Fruit fly (Drosophila melanogaster) whole organism, embryonic: ENCODE data around the gene CG5861.
A peak's percentile ranks its signal among the peaks of the same experiment; 100 is the strongest.

ENCODE experiments used
- Bdp1 ChIP-seq: fragments of 200-800 bp; sonication (Bioruptor generic); optimal IDR thresholded peaks from 3 replicates; lab custom pipeline; 2016; ENCODE audit warnings: missing biosample characterization, missing genetic modification characterization
- Blimp-1 ChIP-seq: fragments of 200-800 bp; sonication (Bioruptor generic); optimal IDR thresholded peaks from 3 replicates; lab custom pipeline; 2018; ENCODE audit warnings: missing biosample characterization, missing genetic modification characterization, mild to moderate bottlenecking, moderate library complexity, missing genetic modification reagents
- Bteb2 ChIP-seq: fragments of 200-800 bp; sonication (Bioruptor generic); optimal IDR thresholded peaks from 2 replicates; lab custom pipeline; 2016; ENCODE audit warnings: missing biosample characterization, missing genetic modification characterization
- CG10462 ChIP-seq: fragments of 200-800 bp; sonication (Bioruptor generic); optimal IDR thresholded peaks from 2 replicates; lab custom pipeline; 2016; ENCODE audit warnings: missing biosample characterization, missing genetic modification characterization
- CG11085 ChIP-seq: fragments of 200-800 bp; sonication (Bioruptor generic); IDR thresholded peaks from 2 replicates; pipeline ENCODE4 v1.3.6; 2022; ENCODE audit warnings: missing biosample characterization, missing genetic modification characterization
- CG12104 ChIP-seq: fragments of 200-800 bp; sonication (Bioruptor generic); optimal IDR thresholded peaks from 3 replicates; lab custom pipeline; 2016; ENCODE audit warnings: missing biosample characterization, missing genetic modification characterization
- CG12219 ChIP-seq: fragments of 200-800 bp; sonication (Bioruptor generic); optimal IDR thresholded peaks from 3 replicates; lab custom pipeline; 2018; ENCODE audit warnings: missing biosample characterization, mild to moderate bottlenecking, missing genetic modification characterization
- CG12744 ChIP-seq: fragments of 200-800 bp; sonication (Bioruptor generic); optimal IDR thresholded peaks from 2 replicates; lab custom pipeline; 2016; ENCODE audit warnings: missing biosample characterization, missing genetic modification characterization
- CG13296 ChIP-seq: fragments of 200-800 bp; sonication (Bioruptor generic); optimal IDR thresholded peaks from 3 replicates; lab custom pipeline; 2018; ENCODE audit warnings: missing biosample characterization, mild to moderate bottlenecking, missing genetic modification characterization
- CG1603 ChIP-seq: fragments of 200-800 bp; sonication (Bioruptor generic); optimal IDR thresholded peaks from 2 replicates; lab custom pipeline; 2019; ENCODE audit warnings: missing biosample characterization, mild to moderate bottlenecking, missing genetic modification characterization, moderate library complexity
- CG16813 ChIP-seq: fragments of 200-800 bp; sonication (Bioruptor generic); IDR thresholded peaks from 3 replicates; pipeline ENCODE4 v1.3.6; 2022; ENCODE audit warnings: missing biosample characterization, missing genetic modification characterization; ENCODE audit not compliant: partially characterized antibody
- CG17385 ChIP-seq: fragments of 200-800 bp; sonication (Bioruptor generic); optimal IDR thresholded peaks from 3 replicates; lab custom pipeline; 2018; ENCODE audit warnings: missing biosample characterization, mild to moderate bottlenecking, missing genetic modification characterization
- CG3163 ChIP-seq: fragments of 200-800 bp; sonication (Bioruptor generic); optimal IDR thresholded peaks from 3 replicates; lab custom pipeline; 2016; ENCODE audit warnings: missing biosample characterization, missing genetic modification characterization
- CG32772 ChIP-seq: fragments of 200-800 bp; sonication (Bioruptor generic); IDR thresholded peaks from 2 replicates; pipeline ENCODE4 v1.3.6; 2022; ENCODE audit warnings: missing biosample characterization, missing genetic modification characterization
- CG42726 ChIP-seq: fragments of 200-800 bp; sonication (Bioruptor generic); IDR thresholded peaks from 2 replicates; pipeline ENCODE4 v1.3.6; 2022; ENCODE audit warnings: missing biosample characterization, missing genetic modification characterization; ENCODE audit not compliant: partially characterized antibody
- CG4617 ChIP-seq: fragments of 200-800 bp; sonication (Bioruptor generic); optimal IDR thresholded peaks from 3 replicates; lab custom pipeline; 2016; ENCODE audit warnings: missing biosample characterization, missing genetic modification characterization, borderline replicate concordance
- CG6683 ChIP-seq: fragments of 200-800 bp; sonication (Bioruptor generic); optimal IDR thresholded peaks from 2 replicates; lab custom pipeline; 2017; ENCODE audit warnings: missing biosample characterization, mild to moderate bottlenecking, missing genetic modification characterization, missing genetic modification reagents
- CG8089 ChIP-seq: fragments of 200-800 bp; sonication (Bioruptor generic); optimal IDR thresholded peaks from 3 replicates; lab custom pipeline; 2016; ENCODE audit warnings: missing biosample characterization, missing genetic modification characterization
- CTCF ChIP-seq: fragments of 200-800 bp; sonication (Bioruptor generic); optimal IDR thresholded peaks from 2 replicates; lab custom pipeline; 2017; ENCODE audit warnings: missing biosample characterization, mild to moderate bottlenecking, missing genetic modification characterization, moderate library complexity
- CkIIα-i1 ChIP-seq: fragments of 200-800 bp; sonication (Bioruptor generic); IDR thresholded peaks from 2 replicates; pipeline ENCODE4 v1.3.6; 2022; ENCODE audit warnings: missing biosample characterization, missing genetic modification characterization
- Dp ChIP-seq: fragments of 200-800 bp; sonication (Bioruptor generic); optimal IDR thresholded peaks from 2 replicates; lab custom pipeline; 2018; ENCODE audit warnings: missing biosample characterization, mild to moderate bottlenecking, missing genetic modification characterization, moderate library complexity
- Ets65A ChIP-seq: fragments of 200-800 bp; sonication (Bioruptor generic); peaks from one replicate; lab custom pipeline; 2016; ENCODE audit warnings: missing biosample characterization, missing genetic modification characterization
- Ets97D ChIP-seq: fragments of 200-800 bp; sonication (Bioruptor generic); optimal IDR thresholded peaks from 3 replicates; lab custom pipeline; 2016; ENCODE audit warnings: missing biosample characterization, missing genetic modification characterization
- Gsc ChIP-seq: fragments of 200-800 bp; sonication (Bioruptor generic); IDR thresholded peaks from 2 replicates; pipeline ENCODE4 v1.3.6; 2022; ENCODE audit warnings: missing biosample characterization, missing genetic modification characterization
- HLH54F ChIP-seq: fragments of 200-800 bp; sonication (Bioruptor generic); optimal IDR thresholded peaks from 3 replicates; lab custom pipeline; 2016; ENCODE audit warnings: missing biosample characterization, missing genetic modification characterization
- Hr39 ChIP-seq: fragments of >200 bp; optimal IDR thresholded peaks from 2 replicates; lab custom pipeline; 2017
- Hr51 ChIP-seq, 2 experiments: fragments of 200-800 bp; sonication (Bioruptor generic); optimal IDR thresholded peaks; 2 replicates in 1 of 2; 3 replicates in 1 of 2; lab custom pipeline; 2016 to 2018; ENCODE audit warnings: missing biosample characterization in 2 of 2, missing genetic modification characterization in 2 of 2, mild to moderate bottlenecking in 1 of 2, moderate library complexity in 1 of 2
- Mrtf ChIP-seq: fragments of 200-800 bp; sonication (Bioruptor generic); IDR thresholded peaks from 3 replicates; pipeline ENCODE4 v1.3.6; 2022; ENCODE audit warnings: missing biosample characterization, missing genetic modification characterization
- Oli ChIP-seq: fragments of 200-800 bp; sonication (Bioruptor generic); optimal IDR thresholded peaks from 2 replicates; lab custom pipeline; 2018; ENCODE audit warnings: missing biosample characterization, mild to moderate bottlenecking, missing genetic modification characterization, moderate library complexity
- Scr ChIP-seq: fragments of 200-800 bp; sonication (Bioruptor generic); IDR thresholded peaks from 2 replicates; pipeline ENCODE4 v1.3.6; 2022; ENCODE audit warnings: missing biosample characterization, missing genetic modification characterization; ENCODE audit not compliant: partially characterized antibody
- Sox100B ChIP-seq: fragments of 200-800 bp; sonication (Bioruptor generic); optimal IDR thresholded peaks from 3 replicates; lab custom pipeline; 2018; ENCODE audit warnings: missing biosample characterization, mild to moderate bottlenecking, missing genetic modification characterization
- Ssrp ChIP-seq: fragments of 200-800 bp; sonication (Bioruptor generic); optimal IDR thresholded peaks from 2 replicates; lab custom pipeline; 2018; ENCODE audit warnings: missing biosample characterization, mild to moderate bottlenecking, missing genetic modification characterization, moderate library complexity
- Tbp ChIP-seq: fragments of >200 bp; optimal IDR thresholded peaks from 2 replicates; lab custom pipeline; 2018; ENCODE audit warnings: missing biosample characterization, missing genetic modification characterization
- ara ChIP-seq: fragments of 200-800 bp; sonication (Bioruptor generic); IDR thresholded peaks from 2 replicates; pipeline ENCODE4 v1.3.6; 2022; ENCODE audit warnings: missing biosample characterization, missing genetic modification characterization
- bab2 ChIP-seq: fragments of 200-800 bp; sonication (Bioruptor generic); optimal IDR thresholded peaks from 2 replicates; lab custom pipeline; 2016; ENCODE audit warnings: missing biosample characterization, missing genetic modification characterization
- caup ChIP-seq: fragments of 200-800 bp; sonication (Bioruptor generic); optimal IDR thresholded peaks from 3 replicates; lab custom pipeline; 2017; ENCODE audit warnings: missing biosample characterization, mild to moderate bottlenecking, missing genetic modification characterization, moderate library complexity; ENCODE audit not compliant: severe bottlenecking
- chif ChIP-seq, 2 experiments: fragments of 200-800 bp; sonication (Bioruptor generic); optimal IDR thresholded peaks; 3 replicates each; lab custom pipeline; 2016; ENCODE audit warnings: missing biosample characterization in 2 of 2, missing genetic modification characterization in 2 of 2
- chinmo ChIP-seq: fragments of 200-800 bp; sonication (Bioruptor generic); IDR thresholded peaks from 4 replicates; pipeline ENCODE4 v1.3.6; 2022; ENCODE audit warnings: missing biosample characterization, missing genetic modification characterization; ENCODE audit not compliant: partially characterized antibody
- croc ChIP-seq: fragments of 200-800 bp; sonication (Bioruptor generic); conservative IDR thresholded peaks from 3 replicates; pipeline ENCODE4 v1.3.6; 2022; ENCODE audit warnings: missing biosample characterization, missing genetic modification characterization
- fd102C ChIP-seq: fragments of 200-800 bp; sonication (Bioruptor generic); optimal IDR thresholded peaks from 2 replicates; lab custom pipeline; 2018; ENCODE audit warnings: missing biosample characterization, mild to moderate bottlenecking, missing genetic modification characterization, moderate library complexity
- fd96Cb ChIP-seq: fragments of 200-800 bp; sonication (Bioruptor generic); optimal IDR thresholded peaks from 2 replicates; lab custom pipeline; 2018; ENCODE audit warnings: missing biosample characterization, mild to moderate bottlenecking, missing genetic modification characterization, moderate library complexity
- jigr1 ChIP-seq: fragments of 200-800 bp; sonication (Bioruptor generic); IDR thresholded peaks from 3 replicates; pipeline ENCODE4 v1.3.6; 2022; ENCODE audit warnings: missing biosample characterization, missing genetic modification characterization
- lbe ChIP-seq: fragments of 200-800 bp; sonication (Bioruptor generic); optimal IDR thresholded peaks from 2 replicates; lab custom pipeline; 2016; ENCODE audit warnings: missing biosample characterization, mild to moderate bottlenecking, missing genetic modification characterization
- nau ChIP-seq: fragments of 200-800 bp; sonication (Bioruptor generic); optimal IDR thresholded peaks from 3 replicates; lab custom pipeline; 2017; ENCODE audit warnings: missing biosample characterization, mild to moderate bottlenecking, missing genetic modification characterization, missing genetic modification reagents
- pros ChIP-seq: fragments of 200-800 bp; sonication (Bioruptor generic); optimal IDR thresholded peaks from 3 replicates; lab custom pipeline; 2019; ENCODE audit warnings: missing biosample characterization, mild to moderate bottlenecking, missing genetic modification characterization, moderate library complexity
- pzg ChIP-seq: fragments of 200-800 bp; sonication (Bioruptor generic); optimal IDR thresholded peaks from 3 replicates; lab custom pipeline; 2018; ENCODE audit warnings: missing biosample characterization, mild to moderate bottlenecking, missing genetic modification characterization, moderate library complexity
- stc ChIP-seq: fragments of 200-800 bp; sonication (Bioruptor generic); IDR thresholded peaks from 2 replicates; pipeline ENCODE4 v1.3.6; 2022; ENCODE audit warnings: missing biosample characterization, missing genetic modification characterization
- tup ChIP-seq: fragments of 200-800 bp; sonication (Bioruptor generic); optimal IDR thresholded peaks from 2 replicates; lab custom pipeline; 2016; ENCODE audit warnings: missing biosample characterization, mild to moderate bottlenecking, missing genetic modification characterization, moderate library complexity
- wdn ChIP-seq: fragments of 200-800 bp; sonication (Bioruptor generic); IDR thresholded peaks from 2 replicates; pipeline ENCODE4 v1.3.6; 2022; ENCODE audit warnings: missing biosample characterization, missing genetic modification characterization
- zfh1 ChIP-seq: fragments of 200-800 bp; sonication (Bioruptor generic); IDR thresholded peaks from 3 replicates; pipeline ENCODE4 v1.3.6; 2022; ENCODE audit warnings: missing biosample characterization, missing genetic modification characterization

CG5861 gene

dm6 chr2L:16285692-16286359 lies 21.3 kb downstream of the CG5861 start (continued):
- TF ChIP-seq Ets97D (peak; percentile 41), CG6683 (peak; percentile 33), Ets65A (GFP tag; lab: Kevin White, UChicago) (peak; percentile 97), CG10462 (GFP tag; lab: Kevin White, UChicago) (peak; percentile 64), Bdp1 (GFP tag; lab: Kevin White, UChicago) (peak; percentile 76), CTCF (GFP tag; lab: Kevin White, UChicago) (peak; percentile 31), chif (GFP tag; optimal IDR thresholded peaks at IDR 0.05; lab: Kevin White, UChicago) (peak; percentile 84 to 92), zfh1 (GFP tag; lab: Robert Waterston, UW) (no peak), ara (GFP tag; lab: Robert Waterston, UW) (no peak), CG8089 (GFP tag; lab: Kevin White, UChicago) (peak; percentile 78), pros (GFP tag; lab: Kevin White, UChicago) (no peak), fd102C (GFP tag; lab: Kevin White, UChicago) (peak; percentile 86), fd96Cb (tag; lab: Kevin White, UChicago) (peak; percentile 94), bab2 (GFP tag; lab: Kevin White, UChicago) (peak; percentile 85), Oli (peak; percentile 91), Blimp-1 (GFP tag; lab: Kevin White, UChicago) (peak; percentile 88), wdn (GFP tag; lab: Robert Waterston, UW) (no peak), CG3163 (GFP tag; lab: Kevin White, UChicago) (peak; percentile 68), CG13296 (GFP tag; lab: Kevin White, UChicago) (peak; percentile 57), CG11085 (GFP tag; lab: Robert Waterston, UW) (no peak), stc (GFP tag; lab: Robert Waterston, UW) (no peak), jigr1 (GFP tag; lab: Robert Waterston, UW) (no peak), pzg (GFP tag; lab: Kevin White, UChicago) (peak; percentile 3), CG12104 (GFP tag; lab: Kevin White, UChicago) (peak; percentile 77), CG16813 (GFP tag; lab: Robert Waterston, UW) (no peak), Scr (no peak), CG32772 (GFP tag; lab: Robert Waterston, UW) (no peak), chinmo (no peak), Sox100B (peak; percentile 69), Dp (GFP tag; lab: Kevin White, UChicago) (no peak), Bteb2 (GFP tag; lab: Kevin White, UChicago) (peak; percentile 71), Mrtf (GFP tag; lab: Robert Waterston, UW) (no peak), lbe (GFP tag; lab: Kevin White, UChicago) (peak; percentile 78), Hr39 (lab: Kevin White, UChicago) (no peak), CG12744 (peak; percentile 74), tup (GFP tag; lab: Kevin White, UChicago) (peak; percentile 51), HLH54F (GFP tag; lab: Kevin White, UChicago) (peak; percentile 87), CG4617 (peak; percentile 61), CkIIα-i1 (GFP tag; lab: Robert Waterston, UW) (no peak), Gsc (no peak), CG12219 (peak; percentile 89), croc (GFP tag; lab: Robert Waterston, UW) (peak; percentile 82), Tbp (GFP tag; lab: Kevin White, UChicago) (no peak), nau (GFP tag; lab: Kevin White, UChicago) (no peak), Hr51 (GFP tag; optimal IDR thresholded peaks at IDR 0.05; lab: Kevin White, UChicago) (peak; percentile 71 to 88), caup (GFP tag; lab: Kevin White, UChicago) (peak; percentile 82), CG17385 (GFP tag; lab: Kevin White, UChicago) (peak; percentile 79), Ssrp (tag; lab: Kevin White, UChicago) (peak; percentile 91), CG42726 (GFP tag; lab: Robert Waterston, UW) (no peak), CG1603 (peak; percentile 94)
